Worm (Caenorhabditis elegans) whole organism, midembryonic: ENCODE data around the gene trxr-2.

Source experiments
- T22C8.4 ChIP-seq: fragments of 200-800 bp; sonication (Bioruptor generic); IDR thresholded peaks from 2 replicates; pipeline ENCODE4 v1.3.6; 2022; ENCODE audit warnings: missing genetic modification characterization, missing compliant biosample characterization
- cog-1 ChIP-seq: sonication (generic microtip); optimal IDR thresholded peaks from 2 replicates; lab custom pipeline; 2016; ENCODE audit warnings: missing genetic modification characterization, missing compliant biosample characterization
- flt-1 ChIP-seq: fragments of 200-800 bp; sonication (Bioruptor generic); IDR thresholded peaks from 2 replicates; pipeline ENCODE4 v1.3.6; 2022; ENCODE audit warnings: missing genetic modification characterization, missing compliant biosample characterization
- klf-2 ChIP-seq: fragments of 200-800 bp; sonication (Bioruptor generic); conservative IDR thresholded peaks from 2 replicates; pipeline ENCODE4 v1.3.6; 2022; ENCODE audit warnings: missing genetic modification reagents, missing genetic modification characterization, missing compliant biosample characterization
- med-1 ChIP-seq: sonication (generic microtip); optimal IDR thresholded peaks from 2 replicates; lab custom pipeline; 2017; ENCODE audit warnings: missing genetic modification characterization, mild to moderate bottlenecking, missing compliant biosample characterization, antibody characterized with exemption, missing genetic modification reagents; ENCODE audit not compliant: insufficient read depth
- ref-1 ChIP-seq: fragments of 200-800 bp; sonication (Bioruptor generic); conservative IDR thresholded peaks from 2 replicates; pipeline ENCODE4 v1.3.6; 2022; ENCODE audit warnings: missing genetic modification reagents, missing genetic modification characterization, missing compliant biosample characterization
- tab-1 ChIP-seq: fragments of 200-800 bp; sonication (Bioruptor generic); IDR thresholded peaks from 2 replicates; pipeline ENCODE4 v1.3.6; 2022; ENCODE audit warnings: missing genetic modification characterization, missing compliant biosample characterization
- ztf-23 ChIP-seq: fragments of 200-800 bp; sonication (Bioruptor generic); IDR thresholded peaks from 2 replicates; pipeline ENCODE4 v1.3.6; 2022; ENCODE audit warnings: missing genetic modification reagents, missing genetic modification characterization, missing compliant biosample characterization
- ztf-29 ChIP-seq: fragments of 200-800 bp; sonication (Bioruptor generic); IDR thresholded peaks from 2 replicates; pipeline ENCODE4 v1.3.6; 2022; ENCODE audit warnings: missing genetic modification reagents, missing genetic modification characterization, missing compliant biosample characterization

The trxr-2 gene

ce11 chrIII:8877002-8877401, 36.6 kb upstream of the trxr-2 start, which contains the start of gene K01F9.2:
K01F9.2 (minus strand) TSS chrIII:8877128.
- TF ChIP-seq cog-1 (no peak), ref-1 (no peak), ztf-29 (GFP tag; lab: Robert Waterston, UW) (no peak), klf-2 (GFP tag; lab: Robert Waterston, UW) (no peak), med-1 (no peak), tab-1 (GFP tag; lab: Robert Waterston, UW) (no peak), ztf-23 (GFP tag; lab: Robert Waterston, UW) (no peak), T22C8.4 (no peak), flt-1 (GFP tag; lab: Robert Waterston, UW) (no peak)

ce11 chrIII:8878960-8879359, 34.6 kb upstream of the trxr-2 start:
- no peak for TF ChIP-seq klf-2 (GFP tag; lab: Robert Waterston, UW)
- TF ChIP-seq med-1: no peak
- no peak for TF ChIP-seq ztf-29 (GFP tag; lab: Robert Waterston, UW)
- no peak for TF ChIP-seq T22C8.4
- no peak for TF ChIP-seq tab-1 (GFP tag; lab: Robert Waterston, UW)

- TF ChIP-seq cog-1 (no peak), tab-1 (GFP tag; lab: Robert Waterston, UW) (no peak), T22C8.4 (no peak)
Measured at ce11 chrIII:8882333-8882732, 31.2 kb upstream of the trxr-2 start.

- no peak for TF ChIP-seq klf-2 (GFP tag; lab: Robert Waterston, UW)
- no peak for TF ChIP-seq T22C8.4
- no peak for TF ChIP-seq ztf-29 (GFP tag; lab: Robert Waterston, UW)
Measured at ce11 chrIII:8885150-8885549, 28.4 kb upstream of the trxr-2 start, which contains the start of gene svop-1. svop-1 (minus strand) TSS chrIII:8885488.

- no peak for TF ChIP-seq klf-2 (GFP tag; lab: Robert Waterston, UW)
- no peak for TF ChIP-seq flt-1 (GFP tag; lab: Robert Waterston, UW)
- TF ChIP-seq ztf-29 (GFP tag; lab: Robert Waterston, UW): no peak
- TF ChIP-seq ref-1: no peak
- no peak for TF ChIP-seq T22C8.4
- no peak for TF ChIP-seq tab-1 (GFP tag; lab: Robert Waterston, UW)
- TF ChIP-seq cog-1: no peak
- TF ChIP-seq ztf-23 (GFP tag; lab: Robert Waterston, UW): no peak
- no peak for TF ChIP-seq med-1
Measured at ce11 chrIII:8886309-8886708, 27.3 kb upstream of the trxr-2 start.

ce11 chrIII:8887184-8887801, 26.3 kb upstream of the trxr-2 start, which contains the start of gene famh-136:
famh-136 (plus strand) TSS chrIII:8887751.
- no peak for TF ChIP-seq ref-1
- no peak for TF ChIP-seq tab-1 (GFP tag; lab: Robert Waterston, UW)
- TF ChIP-seq med-1: peak; percentile 33
- no peak for TF ChIP-seq ztf-29 (GFP tag; lab: Robert Waterston, UW)
- peak; percentile 49 for TF ChIP-seq cog-1
- TF ChIP-seq klf-2 (GFP tag; lab: Robert Waterston, UW): no peak
- peak; percentile 86 for TF ChIP-seq ztf-23 (GFP tag; lab: Robert Waterston, UW)
- TF ChIP-seq flt-1 (GFP tag; lab: Robert Waterston, UW): peak; percentile 58
- no peak for TF ChIP-seq T22C8.4

ce11 chrIII:8888956-8889355, 24.6 kb upstream of the trxr-2 start, which contains the start of gene ZK637.14:
ZK637.14 (minus strand) TSS chrIII:8889156.
- TF ChIP-seq ztf-23 (GFP tag; lab: Robert Waterston, UW): peak; percentile 37; the same call in 1 of the 2 replicates
- TF ChIP-seq tab-1 (GFP tag; lab: Robert Waterston, UW): no peak
- no peak for TF ChIP-seq ref-1
- TF ChIP-seq T22C8.4: no peak
- TF ChIP-seq cog-1: peak; percentile 16

ce11 chrIII:8889931-8890330, 23.6 kb upstream of the trxr-2 start, which contains the start of gene lnkn-1:
lnkn-1 (plus strand) TSS chrIII:8890231.
- no peak for TF ChIP-seq ztf-23 (GFP tag; lab: Robert Waterston, UW)
- no peak for TF ChIP-seq cog-1
- no peak for TF ChIP-seq klf-2 (GFP tag; lab: Robert Waterston, UW)
- no peak for TF ChIP-seq ref-1
- no peak for TF ChIP-seq tab-1 (GFP tag; lab: Robert Waterston, UW)
- TF ChIP-seq med-1: no peak
- no peak for TF ChIP-seq T22C8.4
- TF ChIP-seq ztf-29 (GFP tag; lab: Robert Waterston, UW): no peak
- no peak for TF ChIP-seq flt-1 (GFP tag; lab: Robert Waterston, UW)

ce11 chrIII:8893464-8893863, 20.1 kb upstream of the trxr-2 start, which contains the start of gene ZK637.4:
ZK637.4 (plus strand) TSS chrIII:8893764.
- TF ChIP-seq ref-1: no peak
- no peak for TF ChIP-seq flt-1 (GFP tag; lab: Robert Waterston, UW)
- no peak for TF ChIP-seq cog-1
- no peak for TF ChIP-seq med-1
- no peak for TF ChIP-seq ztf-29 (GFP tag; lab: Robert Waterston, UW)

- TF ChIP-seq klf-2 (GFP tag; lab: Robert Waterston, UW): no peak
- no peak for TF ChIP-seq ztf-23 (GFP tag; lab: Robert Waterston, UW)
- TF ChIP-seq T22C8.4: no peak
- no peak for TF ChIP-seq flt-1 (GFP tag; lab: Robert Waterston, UW)
- no peak for TF ChIP-seq tab-1 (GFP tag; lab: Robert Waterston, UW)
- TF ChIP-seq ref-1: no peak
- TF ChIP-seq ztf-29 (GFP tag; lab: Robert Waterston, UW): no peak
- TF ChIP-seq cog-1: no peak
- no peak for TF ChIP-seq med-1
Measured at ce11 chrIII:8894782-8895181, 18.8 kb upstream of the trxr-2 start, which contains the start of gene asna-1. asna-1 (plus strand) TSS chrIII:8895082.

ce11 chrIII:8899767-8900166, 13.8 kb upstream of the trxr-2 start:
- TF ChIP-seq ref-1 (no peak), klf-2 (GFP tag; lab: Robert Waterston, UW) (no peak), tab-1 (GFP tag; lab: Robert Waterston, UW) (no peak), T22C8.4 (no peak), med-1 (no peak), flt-1 (GFP tag; lab: Robert Waterston, UW) (no peak), ztf-23 (GFP tag; lab: Robert Waterston, UW) (no peak), cog-1 (no peak), ztf-29 (GFP tag; lab: Robert Waterston, UW) (no peak)
